Worm (Caenorhabditis elegans) whole organism, L1 larva: Measurements from ENCODE around the gene F59B10.2.

Experiments
- F16B12.6 ChIP-seq: fragments of 150-350 bp; optimal IDR thresholded peaks from 2 replicates; lab custom pipeline; 2014; ENCODE audit warnings: missing biosample characterization, missing genetic modification characterization
- alr-1 ChIP-seq: fragments of 200-800 bp; sonication (Bioruptor generic); optimal IDR thresholded peaks from 2 replicates; lab custom pipeline; 2018; ENCODE audit warnings: borderline replicate concordance, mild to moderate bottlenecking, missing genetic modification characterization, missing compliant biosample characterization
- ama-1 ChIP-seq: fragments of 150-350 bp; optimal IDR thresholded peaks from 2 replicates; lab custom pipeline; 2014
- ceh-8 ChIP-seq: fragments of 200-800 bp; sonication (Bioruptor generic); optimal IDR thresholded peaks from 2 replicates; lab custom pipeline; 2018; ENCODE audit warnings: mild to moderate bottlenecking, missing genetic modification characterization, moderate library complexity, missing compliant biosample characterization
- egl-13 ChIP-seq: sonication (generic microtip); optimal IDR thresholded peaks from 2 replicates; lab custom pipeline; 2016; ENCODE audit warnings: missing genotype, missing genetic modification reagents, missing genetic modification characterization, missing compliant biosample characterization
- egl-27 ChIP-seq, 2 experiments: fragments of 150-350 bp in 1 of 2; sonication (generic microtip); optimal IDR thresholded peaks; 3 replicates each; lab custom pipeline; 2017 to 2018; ENCODE audit warnings: missing biosample characterization in 2 of 2, missing genetic modification characterization in 2 of 2, missing genetic modification reagents in 2 of 2
- elt-2 ChIP-seq: sonication (generic microtip); optimal IDR thresholded peaks from 2 replicates; lab custom pipeline; 2016; ENCODE audit warnings: missing genetic modification characterization, mild to moderate bottlenecking, inconsistent platforms, missing compliant biosample characterization, missing genetic modification reagents
- elt-3 ChIP-seq, 6 experiments: fragments of 150-350 bp in 1 of 6; sonication (generic microtip); optimal IDR thresholded peaks; 2 replicates each; lab custom pipeline; 2017 to 2018; ENCODE audit warnings: missing biosample characterization in 6 of 6, missing genetic modification characterization in 6 of 6, inconsistent platforms in 1 of 6
- fkh-10 ChIP-seq: sonication (generic microtip); optimal IDR thresholded peaks from 2 replicates; lab custom pipeline; 2017; ENCODE audit warnings: missing biosample characterization, missing genetic modification reagents, missing genetic modification characterization
- grh-1 ChIP-seq: fragments of 200-800 bp; sonication (Bioruptor generic); IDR thresholded peaks from 2 replicates; pipeline ENCODE4 v1.3.6; 2022; ENCODE audit warnings: missing genetic modification reagents, missing genetic modification characterization, missing compliant biosample characterization
- hlh-4 ChIP-seq: sonication (generic microtip); optimal IDR thresholded peaks from 2 replicates; lab custom pipeline; 2016; ENCODE audit warnings: mild to moderate bottlenecking, missing genetic modification characterization, missing compliant biosample characterization
- hpl-2 ChIP-seq: fragments of 150-350 bp; optimal IDR thresholded peaks from 2 replicates; lab custom pipeline; 2014; ENCODE audit warnings: missing biosample characterization, missing genetic modification reagents, missing genetic modification characterization
- irx-1 ChIP-seq: sonication (generic microtip); optimal IDR thresholded peaks from 2 replicates; lab custom pipeline; 2016; ENCODE audit warnings: missing genetic modification characterization, missing compliant biosample characterization
- isw-1 ChIP-seq: fragments of 200-800 bp; sonication (Bioruptor generic); IDR thresholded peaks from 2 replicates; pipeline ENCODE4 v1.3.6; 2022; ENCODE audit warnings: missing genetic modification characterization, missing compliant biosample characterization
- lin-35 ChIP-seq, 2 experiments: fragments of 150-350 bp; optimal IDR thresholded peaks; 2 replicates each; lab custom pipeline; 2014; ENCODE audit warnings: missing biosample characterization in 2 of 2, missing genetic modification characterization in 2 of 2, missing genetic modification reagents in 2 of 2
- lin-39 ChIP-seq: fragments of 150-350 bp; optimal IDR thresholded peaks from 2 replicates; lab custom pipeline; 2014; ENCODE audit warnings: missing biosample characterization, missing genetic modification reagents, missing genetic modification characterization
- mab-9 ChIP-seq: fragments of 200-800 bp; sonication (Bioruptor generic); IDR thresholded peaks from 2 replicates; pipeline ENCODE4 v1.3.6; 2022; ENCODE audit warnings: missing genetic modification reagents, missing genetic modification characterization, missing compliant biosample characterization
- mef-2 ChIP-seq: fragments of 150-350 bp; optimal IDR thresholded peaks from 2 replicates; lab custom pipeline; 2014; ENCODE audit warnings: missing biosample characterization, missing genetic modification characterization
- nhr-12 ChIP-seq: sonication (generic microtip); optimal IDR thresholded peaks from 2 replicates; lab custom pipeline; 2017; ENCODE audit warnings: missing biosample characterization, missing genetic modification characterization
- nhr-237 ChIP-seq: fragments of 150-350 bp; optimal IDR thresholded peaks from 2 replicates; lab custom pipeline; 2014; ENCODE audit warnings: missing biosample characterization, missing genetic modification characterization
- nhr-47 ChIP-seq: sonication (generic microtip); optimal IDR thresholded peaks from 2 replicates; lab custom pipeline; 2016; ENCODE audit warnings: mild to moderate bottlenecking, missing genetic modification characterization, moderate library complexity, missing compliant biosample characterization
- nhr-71 ChIP-seq: sonication (generic microtip); optimal IDR thresholded peaks from 2 replicates; lab custom pipeline; 2016; ENCODE audit warnings: mild to moderate bottlenecking, missing genetic modification characterization, moderate library complexity, missing compliant biosample characterization
- nhr-84 ChIP-seq: sonication (generic microtip); optimal IDR thresholded peaks from 2 replicates; lab custom pipeline; 2017; ENCODE audit warnings: missing biosample characterization, missing genetic modification characterization
- nhr-85 ChIP-seq: sonication (generic microtip); peaks from one replicate; lab custom pipeline; 2016; ENCODE audit warnings: missing genetic modification characterization, inconsistent platforms, missing compliant biosample characterization
- pag-3 ChIP-seq: sonication (generic microtip); optimal IDR thresholded peaks from 2 replicates; lab custom pipeline; 2017; ENCODE audit warnings: missing genetic modification characterization, mild to moderate bottlenecking, missing compliant biosample characterization, antibody characterized with exemption, borderline replicate concordance; ENCODE audit not compliant: insufficient read depth
- snpc-4 ChIP-seq: fragments of 150-350 bp; optimal IDR thresholded peaks from 2 replicates; lab custom pipeline; 2014; ENCODE audit warnings: missing biosample characterization, missing genetic modification characterization
- snu-23 ChIP-seq: sonication (generic microtip); optimal IDR thresholded peaks from 2 replicates; lab custom pipeline; 2016; ENCODE audit warnings: missing genetic modification characterization, missing compliant biosample characterization
- sptf-1 ChIP-seq: fragments of 150-350 bp; optimal IDR thresholded peaks from 2 replicates; lab custom pipeline; 2014; ENCODE audit warnings: missing biosample characterization, missing genetic modification characterization
- sup-37 ChIP-seq: fragments of 200-800 bp; sonication (Bioruptor generic); optimal IDR thresholded peaks from 2 replicates; lab custom pipeline; 2018; ENCODE audit warnings: mild to moderate bottlenecking, missing genetic modification characterization, missing compliant biosample characterization
- tlp-1 ChIP-seq: fragments of 150-350 bp; optimal IDR thresholded peaks from 2 replicates; lab custom pipeline; 2014; ENCODE audit warnings: missing biosample characterization, missing genetic modification characterization
- unc-130 ChIP-seq: fragments of 150-350 bp; optimal IDR thresholded peaks from 2 replicates; lab custom pipeline; 2017; ENCODE audit warnings: missing biosample characterization, missing genetic modification characterization, inconsistent platforms
- xbp-1 ChIP-seq: sonication (generic microtip); optimal IDR thresholded peaks from 2 replicates; lab custom pipeline; 2016; ENCODE audit warnings: missing genetic modification characterization, missing compliant biosample characterization
- zag-1 ChIP-seq: fragments of 150-350 bp; optimal IDR thresholded peaks from 2 replicates; lab custom pipeline; 2014; ENCODE audit warnings: missing biosample characterization, missing genetic modification characterization
- zip-4 ChIP-seq: fragments of 200-800 bp; sonication (Bioruptor generic); optimal IDR thresholded peaks from 2 replicates; lab custom pipeline; 2018; ENCODE audit warnings: mild to moderate bottlenecking, missing genetic modification characterization, moderate library complexity, missing compliant biosample characterization
- ztf-4 ChIP-seq: fragments of 150-350 bp; optimal IDR thresholded peaks from 2 replicates; lab custom pipeline; 2014; ENCODE audit warnings: missing biosample characterization, missing genetic modification characterization

The F59B10.2 gene

ce11 chrII:10464230-10464920 lies 45.3 kb downstream of the F59B10.2 start, which contains the start of the genes ZK673.6 and sdz-37:
Gene ZK673.6, minus strand, starts transcription at chrII:10464330.
Gene sdz-37, plus strand, starts transcription at chrII:10464870.
- TF ChIP-seq lin-35 (GFP tag; optimal IDR thresholded peaks at IDR 0.05; lab: Kevin White, UChicago) (no peak), nhr-85 (tag; lab: Kevin White, UChicago) (no peak), hlh-4 (tag; lab: Kevin White, UChicago) (no peak), snu-23 (GFP tag; lab: Kevin White, UChicago) (no peak), sup-37 (no peak), irx-1 (tag; lab: Kevin White, UChicago) (no peak), fkh-10 (GFP tag; lab: Kevin White, UChicago) (no peak), ama-1 (lab: Kevin White, UChicago) (no peak), lin-39 (tag; lab: Kevin White, UChicago) (no peak), zip-4 (no peak), sptf-1 (tag; lab: Kevin White, UChicago) (no peak), elt-3 (tag; optimal IDR thresholded peaks at IDR 0.05; lab: Kevin White, UChicago) (no peak), nhr-237 (tag; lab: Kevin White, UChicago) (no peak), xbp-1 (tag; lab: Kevin White, UChicago) (no peak), ztf-4 (tag; lab: Kevin White, UChicago) (no peak), unc-130 (tag; lab: Kevin White, UChicago) (no peak), elt-2 (tag; lab: Kevin White, UChicago) (no peak)
- TF ChIP-seq, all 84 proteins: peak for 0

DNA sequence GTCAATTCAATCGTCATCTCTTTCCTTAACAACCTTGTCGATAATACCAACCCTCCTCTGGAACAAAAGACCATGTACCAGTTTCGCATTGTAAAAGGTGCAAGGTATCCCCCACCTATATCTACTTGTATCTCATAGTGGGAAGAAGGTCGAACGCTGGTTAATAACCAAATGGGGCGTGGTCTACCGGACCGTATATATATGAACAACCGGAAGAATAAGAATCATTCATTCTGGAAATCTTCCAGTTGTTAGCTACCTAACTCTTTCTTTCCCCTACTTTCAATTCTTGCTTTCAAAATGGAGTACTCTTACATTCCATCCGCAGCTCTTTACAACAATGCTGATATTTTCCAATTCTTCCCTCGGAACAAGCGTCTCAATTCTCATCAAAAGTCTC lies 48.4 kb downstream of the F59B10.2 start, which contains the start of gene ZK673.5:
ZK673.5 (plus strand) TSS at position 301 of the 400 bp plus-strand sequence.
- TF ChIP-seq tlp-1 (tag; lab: Kevin White, UChicago) (no peak), mef-2 (tag; lab: Kevin White, UChicago) (no peak), nhr-71 (no peak), hpl-2 (GFP tag; lab: Kevin White, UChicago) (no peak), mab-9 (no peak), grh-1 (GFP tag; lab: Robert Waterston, UW) (no peak), elt-3 (tag; optimal IDR thresholded peaks at IDR 0.05; lab: Kevin White, UChicago) (no peak), snpc-4 (tag; lab: Kevin White, UChicago) (no peak), egl-13 (tag; lab: Kevin White, UChicago) (no peak), nhr-84 (tag; lab: Kevin White, UChicago) (no peak), F16B12.6 (tag; lab: Kevin White, UChicago) (no peak), nhr-47 (tag; lab: Kevin White, UChicago) (no peak), zag-1 (tag; lab: Kevin White, UChicago) (no peak), alr-1 (no peak), pag-3 (tag; lab: Kevin White, UChicago) (no peak), isw-1 (GFP tag; lab: Robert Waterston, UW) (no peak), ceh-8 (GFP tag; lab: Kevin White, UChicago) (no peak), egl-27 (tag; optimal IDR thresholded peaks at IDR 0.05; lab: Kevin White, UChicago) (no peak), nhr-12 (tag; lab: Kevin White, UChicago) (no peak)
